Worm (Caenorhabditis elegans): Measurements from ENCODE around the gene B0391.14.
"Not testable (repeated sequence)": the region's sequence is repeated elsewhere in the genome, so short reads cannot be mapped to it uniquely, and the experiment has no call there.

DNA sequence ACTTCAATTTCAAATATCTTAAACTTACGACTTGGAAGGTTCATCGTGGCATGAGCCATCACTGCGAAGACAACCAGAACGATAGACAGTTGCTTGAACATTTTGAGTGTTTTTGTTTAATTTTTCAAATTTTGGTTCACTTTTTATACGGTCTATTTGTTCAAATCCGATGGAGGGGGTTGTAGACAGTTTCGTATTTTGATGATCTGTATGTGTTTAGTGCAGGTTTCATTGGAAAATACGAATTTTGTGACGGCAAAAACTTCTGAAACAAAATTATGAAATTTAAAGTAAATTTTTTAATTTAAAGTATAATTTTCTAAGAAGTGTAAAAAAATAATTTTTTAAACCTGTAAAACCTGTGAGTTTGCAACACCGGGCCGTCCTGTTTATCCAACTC lies 43.5 kb upstream of the B0391.14 start, which contains the start of gene C55A1.4:
- not testable (repeated sequence) for TF ChIP-seq snpc-1.3 (tag; optimal IDR thresholded peaks at IDR 0.05; ENCODE audit: insufficient read depth); repo-1 (tag; optimal IDR thresholded peaks at IDR 0.05); nhr-80 (tag; optimal IDR thresholded peaks at IDR 0.05); ceh-79 (tag; optimal IDR thresholded peaks at IDR 0.05); pha-4 (tag; optimal IDR thresholded peaks at IDR 0.05); B0261.1 (tag; optimal IDR thresholded peaks at IDR 0.05); pbrm-1 (GFP tag; IDR thresholded peaks at IDR 0.05); dox-1 (GFP tag; IDR thresholded peaks at IDR 0.05); tbx-9 (tag; optimal IDR thresholded peaks at IDR 0.05; ENCODE audit: borderline replicate concordance); snpc-4 (GFP tag; optimal IDR thresholded peaks at IDR 0.05); snpc-4 (tag; optimal IDR thresholded peaks at IDR 0.05); snpc-1.1 (tag; optimal IDR thresholded peaks at IDR 0.05; ENCODE audit: insufficient read depth)

Measured in whole organism, young adult.